Worm (Caenorhabditis elegans): ENCODE results near the gene F19B6.1.
A peak's percentile ranks its signal among the peaks of the same experiment; 100 is the strongest.

Gene F19B6.1

ce11 chrIV:12340885-12341284, 5.0 kb upstream of the F19B6.1 start:
- TF ChIP-seq nfya-1 (tag; optimal IDR thresholded peaks at IDR 0.05; ENCODE audit: insufficient read depth) (no peak), pha-4 (tag; optimal IDR thresholded peaks at IDR 0.05) (no peak), mml-1 (tag; optimal IDR thresholded peaks at IDR 0.05) (no peak), fkh-2 (tag; optimal IDR thresholded peaks at IDR 0.05) (no peak), nhr-43 (tag; optimal IDR thresholded peaks at IDR 0.05; ENCODE audit: poor library complexity, severe bottlenecking) (no peak), ZK546.5 (tag; optimal IDR thresholded peaks at IDR 0.05) (no peak), nhr-25 (tag; optimal IDR thresholded peaks at IDR 0.05) (no peak), egl-27 (tag; optimal IDR thresholded peaks at IDR 0.05) (no peak), lsy-12 (tag; optimal IDR thresholded peaks at IDR 0.05) (no peak)

- TF ChIP-seq elt-1 (tag; optimal IDR thresholded peaks at IDR 0.05) (no peak), nhr-23 (tag; optimal IDR thresholded peaks at IDR 0.05) (no peak), R02D3.7 (tag; optimal IDR thresholded peaks at IDR 0.05) (no peak), ztf-4 (tag; optimal IDR thresholded peaks at IDR 0.05) (no peak), nhr-12 (tag; optimal IDR thresholded peaks at IDR 0.05) (no peak), nhr-25 (tag; optimal IDR thresholded peaks at IDR 0.05) (no peak), elt-3 (tag; optimal IDR thresholded peaks at IDR 0.05) (no peak), hmg-11 (tag; optimal IDR thresholded peaks at IDR 0.05) (no peak), elt-2 (tag; optimal IDR thresholded peaks at IDR 0.05) (no peak), nhr-11 (tag; optimal IDR thresholded peaks at IDR 0.05) (no peak)
Measured at ce11 chrIV:12336893-12337627, 1.2 kb upstream of the F19B6.1 start, which contains the start of the genes F19B6.10 and wht-5. F19B6.10 (plus strand) TSS chrIV:12337193. wht-5 (plus strand) TSS chrIV:12337577.

- peak; percentile 44 for TF ChIP-seq nhr-25 (tag; optimal IDR thresholded peaks at IDR 0.05)
- peak; percentile 25 for TF ChIP-seq lin-15B (tag; optimal IDR thresholded peaks at IDR 0.05)
- TF ChIP-seq pha-4 (tag; optimal IDR thresholded peaks at IDR 0.05): peak; percentile 27
- peak; percentile 9 for TF ChIP-seq lin-39 (tag; optimal IDR thresholded peaks at IDR 0.05)
- no peak for TF ChIP-seq nhr-76 (tag; optimal IDR thresholded peaks at IDR 0.05)
- no peak for TF ChIP-seq lsy-12 (tag; optimal IDR thresholded peaks at IDR 0.05)
- no peak for TF ChIP-seq ztf-4 (tag; optimal IDR thresholded peaks at IDR 0.05)
- TF ChIP-seq tbx-2 (tag; optimal IDR thresholded peaks at IDR 0.05): no peak
- TF ChIP-seq snpc-4 (tag; optimal IDR thresholded peaks at IDR 0.05): peak; percentile 16
- TF ChIP-seq hmg-11 (tag; optimal IDR thresholded peaks at IDR 0.05): peak; percentile 40
- no peak for TF ChIP-seq ceh-16 (tag; optimal IDR thresholded peaks at IDR 0.05)
- TF ChIP-seq nfya-1 (tag; optimal IDR thresholded peaks at IDR 0.05; ENCODE audit: insufficient read depth): peak; percentile 37
Measured at ce11 chrIV:12335248-12335647, 627 bp downstream of the F19B6.1 start.

ce11 chrIV:12334708-12335107, 1.2 kb downstream of the F19B6.1 start:
- TF ChIP-seq nfya-1 (tag; optimal IDR thresholded peaks at IDR 0.05; ENCODE audit: insufficient read depth) (peak; percentile 25), pha-4 (tag; optimal IDR thresholded peaks at IDR 0.05) (peak; percentile 36), nhr-237 (tag; optimal IDR thresholded peaks at IDR 0.05) (no peak)

- TF ChIP-seq elt-1 (tag; optimal IDR thresholded peaks at IDR 0.05): peak; percentile 36
- no peak for TF ChIP-seq nhr-76 (tag; optimal IDR thresholded peaks at IDR 0.05)
- no peak for TF ChIP-seq tbx-2 (tag; optimal IDR thresholded peaks at IDR 0.05)
- TF ChIP-seq unc-39 (tag; optimal IDR thresholded peaks at IDR 0.05): no peak
- TF ChIP-seq nhr-23 (tag; optimal IDR thresholded peaks at IDR 0.05): no peak
- TF ChIP-seq elt-2 (tag; optimal IDR thresholded peaks at IDR 0.05): peak; percentile 27
- no peak for TF ChIP-seq unc-62 (GFP tag; optimal IDR thresholded peaks at IDR 0.05)
- no peak for TF ChIP-seq sea-2 (GFP tag; optimal IDR thresholded peaks at IDR 0.05)
- TF ChIP-seq hmg-11 (tag; optimal IDR thresholded peaks at IDR 0.05): no peak
- TF ChIP-seq mml-1 (tag; optimal IDR thresholded peaks at IDR 0.05): no peak
- TF ChIP-seq lin-39 (tag; optimal IDR thresholded peaks at IDR 0.05): no peak
Measured at ce11 chrIV:12334142-12334541, 1.7 kb downstream of the F19B6.1 start.

- TF ChIP-seq unc-62 (GFP tag; optimal IDR thresholded peaks at IDR 0.05): no peak
- peak; percentile 58 for TF ChIP-seq skn-1 (tag; optimal IDR thresholded peaks at IDR 0.05)
- TF ChIP-seq nhr-25 (tag; optimal IDR thresholded peaks at IDR 0.05): peak; percentile 25
- peak; percentile 7 for TF ChIP-seq lin-15B (tag; optimal IDR thresholded peaks at IDR 0.05)
- TF ChIP-seq nhr-23 (tag; optimal IDR thresholded peaks at IDR 0.05): peak; percentile 51
Measured at ce11 chrIV:12330840-12331359, 5.0 kb downstream of the F19B6.1 start, which contains the start of gene ufd-1. ufd-1 (minus strand) TSS chrIV:12330890.
